Worm (Caenorhabditis elegans): Measurements from ENCODE around the gene aqp-3.

Gene aqp-3

DNA sequence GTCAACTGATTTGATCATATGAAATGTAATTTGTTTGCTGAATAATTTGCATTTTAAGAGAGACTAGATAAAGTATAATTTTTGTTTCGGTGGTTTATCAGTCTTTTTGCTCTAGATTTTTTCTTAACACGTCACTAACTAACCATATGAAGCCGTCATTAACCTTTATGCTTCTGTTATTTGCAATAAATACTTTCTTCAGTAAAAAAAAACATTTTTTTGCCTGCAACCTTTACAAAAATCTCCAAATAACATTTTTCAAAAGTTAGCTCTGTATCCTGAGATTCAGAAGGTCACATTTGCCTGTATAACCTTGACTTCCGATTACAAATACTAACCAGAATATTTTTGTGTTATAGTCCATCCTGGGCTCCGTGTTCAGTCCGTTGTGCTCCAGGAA lies 4.5 kb upstream of the aqp-3 start:
- TF ChIP-seq mdl-1 (tag; optimal IDR thresholded peaks at IDR 0.05) (no peak), egl-27 (tag; optimal IDR thresholded peaks at IDR 0.05) (no peak), aha-1 (tag) (peak; percentile 91)

DNA sequence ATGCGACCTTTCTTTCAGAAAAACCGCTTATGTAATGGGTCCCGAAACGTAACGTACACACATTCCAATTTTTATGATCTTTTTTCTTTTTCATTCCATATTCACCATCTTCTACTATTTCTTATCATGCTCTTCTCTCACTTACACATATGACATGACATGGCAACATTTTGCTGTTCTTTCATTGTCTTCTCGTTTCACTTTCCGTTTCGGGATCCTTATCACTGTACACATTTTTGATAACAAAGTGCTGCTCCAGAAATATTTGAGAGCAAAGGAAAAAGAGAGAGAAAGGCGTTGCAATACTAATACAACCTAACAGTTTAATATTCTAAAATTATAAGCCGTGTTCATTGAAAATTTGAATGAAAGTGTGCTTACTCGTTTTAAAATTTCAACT lies 4.1 kb upstream of the aqp-3 start:
- no peak for TF ChIP-seq Y75B8A.6 (GFP tag; IDR thresholded peaks at IDR 0.05)
- TF ChIP-seq ceh-20 (GFP tag; IDR thresholded peaks at IDR 0.05): no peak
- TF ChIP-seq daf-19 (GFP tag; conservative IDR thresholded peaks at IDR 0.05): no peak
- TF ChIP-seq set-16 (GFP tag; IDR thresholded peaks at IDR 0.05): no peak
- TF ChIP-seq ctbp-1 (GFP tag; IDR thresholded peaks at IDR 0.05): no peak
- no peak for TF ChIP-seq cey-2 (tag; optimal IDR thresholded peaks at IDR 0.05; ENCODE audit: borderline replicate concordance, insufficient read depth)
- TF ChIP-seq lin-38 (GFP tag; IDR thresholded peaks at IDR 0.05): no peak
- no peak for TF ChIP-seq gei-8 (GFP tag; optimal IDR thresholded peaks at IDR 0.05)
- 0 out of 2 replicates have a peak, but pooled peaks have one; percentile 37 for TF ChIP-seq nhr-41 (GFP tag; IDR thresholded peaks at IDR 0.05)
- TF ChIP-seq F26F4.8 (GFP tag; conservative IDR thresholded peaks at IDR 0.05): no peak
- TF ChIP-seq ceh-82 (tag; optimal IDR thresholded peaks at IDR 0.05): no peak
- no peak for TF ChIP-seq pha-4 (GFP tag; IDR thresholded peaks at IDR 0.05)
- no peak for TF ChIP-seq pha-4 (tag; optimal IDR thresholded peaks at IDR 0.05)
- TF ChIP-seq snpc-1.2 (GFP tag; IDR thresholded peaks at IDR 0.05): no peak
- no peak for TF ChIP-seq lim-7 (GFP tag; IDR thresholded peaks at IDR 0.05)
- TF ChIP-seq nhr-48 (tag; optimal IDR thresholded peaks at IDR 0.05): peak; percentile 2
- TF ChIP-seq fkh-10 (GFP tag; optimal IDR thresholded peaks at IDR 0.05): no peak
- no peak for TF ChIP-seq ceh-32 (tag; optimal IDR thresholded peaks at IDR 0.05; ENCODE audit: poor library complexity)
- peak; percentile 99 for TF ChIP-seq pqm-1 (tag; optimal IDR thresholded peaks at IDR 0.05)
- TF ChIP-seq mep-1 (tag; optimal IDR thresholded peaks at IDR 0.05): peak; percentile 12
- TF ChIP-seq F37D6.2 (tag; optimal IDR thresholded peaks at IDR 0.05): no peak
- TF ChIP-seq mdt-29 (GFP tag; IDR thresholded peaks at IDR 0.05): no peak
- TF ChIP-seq ama-1 (optimal IDR thresholded peaks at IDR 0.05): no peak
- TF ChIP-seq mdl-1 (tag; optimal IDR thresholded peaks at IDR 0.05): no peak
- TF ChIP-seq unc-62 (GFP tag; optimal IDR thresholded peaks at IDR 0.05 in 1 of 2): peak in 1 of 2 experiments; percentile 44
- no peak for TF ChIP-seq unc-62 (tag; optimal IDR thresholded peaks at IDR 0.05)
- TF ChIP-seq nhr-77 (tag; optimal IDR thresholded peaks at IDR 0.05): peak; percentile 47
- TF ChIP-seq dve-1 (tag; optimal IDR thresholded peaks at IDR 0.05; ENCODE audit: insufficient read depth): peak; percentile 74
- no peak for TF ChIP-seq ceh-62 (tag; optimal IDR thresholded peaks at IDR 0.05)
- no peak for TF ChIP-seq nhr-111 (GFP tag; optimal IDR thresholded peaks at IDR 0.05)
- no peak for TF ChIP-seq nhr-102 (tag; optimal IDR thresholded peaks at IDR 0.05)
- peak; percentile 13 for TF ChIP-seq nhr-6 (tag; optimal IDR thresholded peaks at IDR 0.05)
- TF ChIP-seq madf-9 (GFP tag; conservative IDR thresholded peaks at IDR 0.05): no peak
- TF ChIP-seq ZK337.2 (GFP tag; IDR thresholded peaks at IDR 0.05): no peak
- TF ChIP-seq skn-1 (tag; optimal IDR thresholded peaks at IDR 0.05): no peak
- no peak for TF ChIP-seq ztf-7 (tag; optimal IDR thresholded peaks at IDR 0.05)
- no peak for TF ChIP-seq F49E8.2 (tag; optimal IDR thresholded peaks at IDR 0.05; ENCODE audit: borderline replicate concordance)
- no peak for TF ChIP-seq nhr-10 (tag; optimal IDR thresholded peaks at IDR 0.05)
- peak; percentile 89 for TF ChIP-seq dmd-6 (GFP tag; IDR thresholded peaks at IDR 0.05)
- no peak for TF ChIP-seq nhr-11 (tag; optimal IDR thresholded peaks at IDR 0.05)
- no peak for TF ChIP-seq rbr-2 (tag; optimal IDR thresholded peaks at IDR 0.05)
- no peak for TF ChIP-seq saeg-2 (GFP tag; IDR thresholded peaks at IDR 0.05)
- TF ChIP-seq fos-1 (tag; optimal IDR thresholded peaks at IDR 0.05): no peak
- peak; percentile 86 for TF ChIP-seq hlh-11 (tag; optimal IDR thresholded peaks at IDR 0.05)
- TF ChIP-seq ceh-44 (GFP tag; IDR thresholded peaks at IDR 0.05): no peak
- no peak for TF ChIP-seq unc-39 (tag; optimal IDR thresholded peaks at IDR 0.05)
- TF ChIP-seq jun-1 (tag; optimal IDR thresholded peaks at IDR 0.05): no peak
- no peak for TF ChIP-seq T26A8.4 (GFP tag; IDR thresholded peaks at IDR 0.05)
- no peak for TF ChIP-seq ces-1 (GFP tag; optimal IDR thresholded peaks at IDR 0.05)
- TF ChIP-seq ceh-28 (tag; optimal IDR thresholded peaks at IDR 0.05): no peak

All from whole organism, L4 larva.